Fruit fly (Drosophila melanogaster) whole organism, embryonic: ENCODE measurements around the gene Acbp6.

Experiments
- CG11723 ChIP-seq: fragments of 200-800 bp; sonication (Bioruptor generic); optimal IDR thresholded peaks from 2 replicates; lab custom pipeline; 2017; ENCODE audit warnings: missing biosample characterization, mild to moderate bottlenecking, missing genetic modification characterization
- CG14710 ChIP-seq: fragments of 200-800 bp; sonication (Bioruptor generic); optimal IDR thresholded peaks from 3 replicates; lab custom pipeline; 2019; ENCODE audit warnings: missing biosample characterization, mild to moderate bottlenecking, missing genetic modification characterization, moderate library complexity
- CG15479 ChIP-seq: fragments of 200-800 bp; sonication (Bioruptor generic); optimal IDR thresholded peaks from 3 replicates; lab custom pipeline; 2019; ENCODE audit warnings: missing biosample characterization, mild to moderate bottlenecking, missing genetic modification characterization, moderate library complexity
- CG17359 ChIP-seq: fragments of 200-800 bp; sonication (Bioruptor generic); optimal IDR thresholded peaks from 3 replicates; lab custom pipeline; 2018; ENCODE audit warnings: missing biosample characterization, mild to moderate bottlenecking, missing genetic modification characterization, moderate library complexity
- CG17912 ChIP-seq: fragments of 200-800 bp; sonication (Bioruptor generic); optimal IDR thresholded peaks from 2 replicates; lab custom pipeline; 2018; ENCODE audit warnings: missing biosample characterization, mild to moderate bottlenecking, missing genetic modification characterization
- CG3065 ChIP-seq: fragments of 200-800 bp; sonication (Bioruptor generic); optimal IDR thresholded peaks from 2 replicates; lab custom pipeline; 2016; ENCODE audit warnings: missing biosample characterization, missing genetic modification characterization
- CG32532 ChIP-seq: fragments of 200-800 bp; sonication (Bioruptor generic); IDR thresholded peaks from 2 replicates; pipeline ENCODE4 v1.3.6; 2022; ENCODE audit warnings: missing biosample characterization, missing genetic modification characterization
- CG33213 ChIP-seq: fragments of 200-800 bp; sonication (Bioruptor generic); optimal IDR thresholded peaks from 3 replicates; lab custom pipeline; 2016; ENCODE audit warnings: missing biosample characterization, missing genetic modification characterization
- CG34376 ChIP-seq: fragments of 200-800 bp; sonication (Bioruptor generic); optimal IDR thresholded peaks from 2 replicates; lab custom pipeline; 2018; ENCODE audit warnings: missing biosample characterization, mild to moderate bottlenecking, missing genetic modification characterization
- CG34422 ChIP-seq: fragments of 200-800 bp; sonication (Bioruptor generic); IDR thresholded peaks from 3 replicates; pipeline ENCODE4 v1.3.6; 2022; ENCODE audit warnings: missing biosample characterization, missing genetic modification characterization
- CG6654 ChIP-seq: fragments of 200-800 bp; sonication (Bioruptor generic); optimal IDR thresholded peaks from 2 replicates; lab custom pipeline; 2017; ENCODE audit warnings: missing biosample characterization, mild to moderate bottlenecking, missing genetic modification characterization
- CG6791 ChIP-seq: fragments of 200-800 bp; sonication (Bioruptor generic); IDR thresholded peaks from 3 replicates; pipeline ENCODE4 v1.3.6; 2022; ENCODE audit warnings: missing biosample characterization, missing genetic modification characterization; ENCODE audit not compliant: partially characterized antibody
- CG7372 ChIP-seq: fragments of 200-800 bp; sonication (Bioruptor generic); IDR thresholded peaks from 2 replicates; pipeline ENCODE4 v1.3.6; 2022; ENCODE audit warnings: missing biosample characterization, missing genetic modification characterization
- CG7839 ChIP-seq: fragments of 200-800 bp; sonication (Bioruptor generic); optimal IDR thresholded peaks from 3 replicates; lab custom pipeline; 2018; ENCODE audit warnings: missing biosample characterization, mild to moderate bottlenecking, missing genetic modification characterization, moderate library complexity
- CG8089 ChIP-seq: fragments of 200-800 bp; sonication (Bioruptor generic); optimal IDR thresholded peaks from 3 replicates; lab custom pipeline; 2016; ENCODE audit warnings: missing biosample characterization, missing genetic modification characterization
- CG8765 ChIP-seq: fragments of 200-800 bp; sonication (Bioruptor generic); IDR thresholded peaks from 2 replicates; pipeline ENCODE4 v1.3.6; 2022; ENCODE audit warnings: missing biosample characterization, missing genetic modification characterization
- CTCF ChIP-seq: fragments of 200-800 bp; sonication (Bioruptor generic); optimal IDR thresholded peaks from 2 replicates; lab custom pipeline; 2017; ENCODE audit warnings: missing biosample characterization, mild to moderate bottlenecking, missing genetic modification characterization, moderate library complexity
- Chrac-16 ChIP-seq: fragments of 200-800 bp; sonication (Bioruptor generic); optimal IDR thresholded peaks from 3 replicates; lab custom pipeline; 2016; ENCODE audit warnings: missing biosample characterization, missing genetic modification characterization
- CkIIα-i1 ChIP-seq: fragments of 200-800 bp; sonication (Bioruptor generic); IDR thresholded peaks from 2 replicates; pipeline ENCODE4 v1.3.6; 2022; ENCODE audit warnings: missing biosample characterization, missing genetic modification characterization
- Dbx ChIP-seq: fragments of 200-800 bp; sonication (Bioruptor generic); IDR thresholded peaks from 3 replicates; pipeline ENCODE4 v1.3.6; 2022; ENCODE audit warnings: missing biosample characterization, missing genetic modification characterization
- Dek ChIP-seq: fragments of 200-800 bp; sonication (Bioruptor generic); optimal IDR thresholded peaks from 3 replicates; lab custom pipeline; 2019; ENCODE audit warnings: missing biosample characterization, mild to moderate bottlenecking, missing genetic modification characterization, moderate library complexity
- Doc2 ChIP-seq: fragments of 200-800 bp; sonication (Bioruptor generic); IDR thresholded peaks from 2 replicates; pipeline ENCODE4 v1.3.6; 2022; ENCODE audit warnings: missing biosample characterization, missing genetic modification characterization
- Ets97D ChIP-seq: fragments of 200-800 bp; sonication (Bioruptor generic); optimal IDR thresholded peaks from 3 replicates; lab custom pipeline; 2016; ENCODE audit warnings: missing biosample characterization, missing genetic modification characterization
- HLH3B ChIP-seq: fragments of 200-800 bp; sonication (Bioruptor generic); IDR thresholded peaks from 2 replicates; pipeline ENCODE4 v1.3.6; 2022; ENCODE audit warnings: missing biosample characterization, missing genetic modification characterization
- HLHmδ ChIP-seq: fragments of 200-800 bp; sonication (Bioruptor generic); optimal IDR thresholded peaks from 2 replicates; lab custom pipeline; 2018; ENCODE audit warnings: missing biosample characterization, mild to moderate bottlenecking, missing genetic modification characterization, moderate library complexity
- HmgD ChIP-seq: fragments of 200-800 bp; sonication (Bioruptor generic); optimal IDR thresholded peaks from 3 replicates; lab custom pipeline; 2016; ENCODE audit warnings: missing biosample characterization, missing genetic modification characterization
- NK7.1 ChIP-seq: fragments of 200-800 bp; sonication (Bioruptor generic); optimal IDR thresholded peaks from 3 replicates; lab custom pipeline; 2016; ENCODE audit warnings: missing biosample characterization, missing genetic modification characterization
- Nf-YB ChIP-seq: fragments of 200-800 bp; sonication (Bioruptor generic); optimal IDR thresholded peaks from 3 replicates; lab custom pipeline; 2019; ENCODE audit warnings: missing biosample characterization, mild to moderate bottlenecking, missing genetic modification characterization, moderate library complexity
- Pdp1 ChIP-seq, 2 experiments: fragments of 200-800 bp; sonication (Bioruptor generic); optimal IDR thresholded peaks; 3 replicates each; lab custom pipeline; 2016; ENCODE audit warnings: missing biosample characterization in 2 of 2, missing genetic modification characterization in 2 of 2, mild to moderate bottlenecking in 1 of 2, moderate library complexity in 1 of 2
- Taf1 ChIP-seq: fragments of 200-800 bp; sonication (Bioruptor generic); IDR thresholded peaks from 2 replicates; pipeline ENCODE4 v1.3.6; 2022; ENCODE audit warnings: missing biosample characterization, missing genetic modification characterization
- Usf ChIP-seq: fragments of 200-800 bp; sonication (Bioruptor generic); optimal IDR thresholded peaks from 2 replicates; lab custom pipeline; 2017; ENCODE audit warnings: missing genotype, missing biosample characterization, missing genetic modification characterization
- ash1 ChIP-seq: fragments of 200-800 bp; sonication (Bioruptor generic); optimal IDR thresholded peaks from 2 replicates; lab custom pipeline; 2018; ENCODE audit warnings: missing biosample characterization, mild to moderate bottlenecking, missing genetic modification characterization
- caup ChIP-seq: fragments of 200-800 bp; sonication (Bioruptor generic); optimal IDR thresholded peaks from 3 replicates; lab custom pipeline; 2017; ENCODE audit warnings: missing biosample characterization, mild to moderate bottlenecking, missing genetic modification characterization, moderate library complexity; ENCODE audit not compliant: severe bottlenecking
- cg ChIP-seq: fragments of 200-800 bp; sonication (Bioruptor generic); optimal IDR thresholded peaks from 3 replicates; lab custom pipeline; 2019; ENCODE audit warnings: missing biosample characterization, mild to moderate bottlenecking, missing genetic modification characterization, moderate library complexity
- chm ChIP-seq: fragments of 200-800 bp; sonication (Bioruptor generic); IDR thresholded peaks from 2 replicates; pipeline ENCODE4 v1.3.6; 2022; ENCODE audit warnings: missing biosample characterization, missing genetic modification characterization
- croc ChIP-seq: fragments of 200-800 bp; sonication (Bioruptor generic); conservative IDR thresholded peaks from 3 replicates; pipeline ENCODE4 v1.3.6; 2022; ENCODE audit warnings: missing biosample characterization, missing genetic modification characterization
- en ChIP-seq: fragments of 200-800 bp; sonication (Bioruptor generic); optimal IDR thresholded peaks from 2 replicates; lab custom pipeline; 2016; ENCODE audit warnings: missing biosample characterization, missing genetic modification characterization
- esg ChIP-seq: fragments of 200-800 bp; sonication (Bioruptor generic); conservative IDR thresholded peaks from 2 replicates; pipeline ENCODE4 v1.3.6; 2022; ENCODE audit warnings: missing biosample characterization, missing genetic modification characterization
- fd3F ChIP-seq: fragments of 200-800 bp; sonication (Bioruptor generic); optimal IDR thresholded peaks from 2 replicates; lab custom pipeline; 2018; ENCODE audit warnings: missing biosample characterization, mild to moderate bottlenecking, missing genetic modification characterization, moderate library complexity
- gcm ChIP-seq: fragments of 200-800 bp; sonication (Bioruptor generic); optimal IDR thresholded peaks from 2 replicates; lab custom pipeline; 2019; ENCODE audit warnings: missing biosample characterization, mild to moderate bottlenecking, missing genetic modification characterization, moderate library complexity
- gt ChIP-seq: fragments of 200-800 bp; sonication (Bioruptor generic); IDR thresholded peaks from 2 replicates; pipeline ENCODE4 v1.3.6; 2022; ENCODE audit warnings: missing biosample characterization, missing genetic modification characterization
- ken ChIP-seq: fragments of 200-800 bp; sonication (Bioruptor generic); IDR thresholded peaks from 3 replicates; pipeline ENCODE4 v1.3.6; 2022; ENCODE audit warnings: missing biosample characterization, missing genetic modification characterization
- kni ChIP-seq: fragments of 200-800 bp; sonication (Bioruptor generic); optimal IDR thresholded peaks from 3 replicates; lab custom pipeline; 2017; ENCODE audit warnings: mild to moderate bottlenecking, missing biosample characterization, missing genetic modification reagents, missing genetic modification characterization
- luna ChIP-seq: fragments of 200-800 bp; sonication (Bioruptor generic); optimal IDR thresholded peaks from 2 replicates; lab custom pipeline; 2016; ENCODE audit warnings: missing biosample characterization, missing genetic modification characterization
- shn ChIP-seq: fragments of 200-800 bp; sonication (Bioruptor generic); optimal IDR thresholded peaks from 3 replicates; lab custom pipeline; 2016; ENCODE audit warnings: missing biosample characterization, missing genetic modification characterization
- toy ChIP-seq: fragments of 200-800 bp; sonication (Bioruptor generic); IDR thresholded peaks from 2 replicates; pipeline ENCODE4 v1.3.6; 2022; ENCODE audit warnings: missing biosample characterization, missing genetic modification characterization
- unpg ChIP-seq: fragments of 200-800 bp; sonication (Bioruptor generic); optimal IDR thresholded peaks from 3 replicates; lab custom pipeline; 2018; ENCODE audit warnings: missing biosample characterization, mild to moderate bottlenecking, missing genetic modification characterization, moderate library complexity
- vfl ChIP-seq: fragments of 200-800 bp; sonication (Bioruptor generic); optimal IDR thresholded peaks from 2 replicates; lab custom pipeline; 2016; ENCODE audit warnings: missing biosample characterization, missing genetic modification characterization
- wor ChIP-seq: fragments of 200-800 bp; sonication (Bioruptor generic); IDR thresholded peaks from 2 replicates; pipeline ENCODE4 v1.3.6; 2022; ENCODE audit warnings: missing biosample characterization, missing genetic modification characterization

The Acbp6 gene

DNA sequence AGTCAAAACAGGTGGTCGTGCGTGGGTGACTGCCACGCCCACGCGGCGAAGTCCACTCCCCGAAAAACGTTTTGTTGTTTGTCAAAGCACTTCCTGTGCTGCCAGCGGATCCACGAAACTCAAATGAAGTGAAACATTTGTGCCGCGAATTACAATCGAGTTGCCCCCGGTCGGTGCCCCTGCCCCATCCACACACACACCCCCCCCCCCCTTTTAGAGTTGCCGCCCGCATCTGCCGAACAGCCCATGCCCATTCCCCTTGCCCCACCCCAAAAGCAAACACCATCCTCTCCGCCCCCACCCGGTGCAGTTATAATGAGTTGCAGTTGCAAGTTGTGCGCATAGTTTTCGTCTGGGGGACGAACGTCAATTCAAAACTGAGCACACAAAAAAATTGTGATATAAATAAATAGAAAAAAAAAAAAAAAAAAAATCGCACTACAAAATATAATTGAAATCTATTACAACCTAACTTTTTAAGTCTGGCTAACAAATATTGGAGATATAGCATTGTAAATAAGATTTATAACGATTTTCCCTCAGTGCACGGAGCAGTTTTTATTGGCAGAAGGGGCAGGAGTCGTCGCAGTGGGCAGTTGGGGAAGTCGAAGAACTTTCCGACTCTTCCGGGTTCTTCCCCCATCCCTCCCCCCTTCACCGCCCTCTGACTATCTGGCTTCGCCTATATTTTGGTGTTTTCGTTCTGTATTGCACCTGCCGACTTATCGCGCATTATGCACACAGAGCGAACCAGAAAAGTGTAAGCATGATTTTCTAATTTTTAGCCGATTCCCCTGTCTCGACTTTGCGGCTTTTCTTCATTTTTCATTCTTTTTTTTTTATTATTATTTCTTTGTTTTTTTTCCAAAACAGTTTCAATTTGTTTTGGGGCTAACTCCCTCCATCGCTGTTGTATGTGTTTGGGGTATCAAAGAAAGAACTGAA lies 23.1 kb downstream of the Acbp6 start (continued):
- TF ChIP-seq CG3065 (GFP tag; lab: Kevin White, UChicago) (no peak), Chrac-16 (GFP tag; lab: Kevin White, UChicago) (peak; percentile 51), CG34376 (GFP tag; lab: Kevin White, UChicago) (no peak), chm (GFP tag; lab: Robert Waterston, UW) (peak; percentile 65; the same call in 1 of the 2 replicates), Nf-YB (GFP tag; lab: Kevin White, UChicago) (peak; percentile 9), vfl (GFP tag; lab: Kevin White, UChicago) (no peak), ken (GFP tag; lab: Robert Waterston, UW) (peak; percentile 75; the same call in 2 of the 3 replicates), CG33213 (no peak), Ets97D (GFP tag; lab: Kevin White, UChicago) (no peak), CG14710 (tag; lab: Kevin White, UChicago) (peak; percentile 72), gt (GFP tag; lab: Robert Waterston, UW) (no peak), CG8765 (GFP tag; lab: Robert Waterston, UW) (no peak), CG7839 (tag; lab: Kevin White, UChicago) (peak; percentile 64), Dek (tag; lab: Kevin White, UChicago) (no peak), Pdp1 (GFP tag; optimal IDR thresholded peaks at IDR 0.05; lab: Kevin White, UChicago) (peak; percentile 10 to 27), toy (GFP tag; lab: Robert Waterston, UW) (no peak), CG17359 (tag; lab: Kevin White, UChicago) (peak; percentile 61), CG15479 (GFP tag; lab: Kevin White, UChicago) (no peak), CG17912 (GFP tag; lab: Kevin White, UChicago) (no peak), HLHmδ (GFP tag; lab: Kevin White, UChicago) (no peak), fd3F (GFP tag; lab: Kevin White, UChicago) (no peak), CG34422 (GFP tag; lab: Robert Waterston, UW) (peak; percentile 69; the same call in 2 of the 3 replicates), gcm (peak; percentile 77), HmgD (GFP tag; lab: Kevin White, UChicago) (no peak), CG7372 (GFP tag; lab: Robert Waterston, UW) (no peak), Usf (GFP tag; lab: Kevin White, UChicago) (no peak), CTCF (GFP tag; lab: Kevin White, UChicago) (no peak), CkIIα-i1 (GFP tag; lab: Robert Waterston, UW) (no peak), NK7.1 (GFP tag; lab: Kevin White, UChicago) (no peak), Dbx (no peak), CG8089 (GFP tag; lab: Kevin White, UChicago) (no peak), kni (GFP tag; lab: Kevin White, UChicago) (peak; percentile 54), cg (GFP tag; lab: Kevin White, UChicago) (no peak), en (no peak), caup (no peak), CG6791 (no peak), CG6654 (no peak), unpg (GFP tag; lab: Kevin White, UChicago) (peak; percentile 46), Doc2 (GFP tag; lab: Robert Waterston, UW) (no peak), CG11723 (GFP tag; lab: Kevin White, UChicago) (no peak), CG32532 (GFP tag; lab: Robert Waterston, UW) (no peak), HLH3B (peak; percentile 66), wor (GFP tag; lab: Robert Waterston, UW) (peak; percentile 55; the same call in 1 of the 2 replicates), ash1 (GFP tag; lab: Kevin White, UChicago) (no peak), esg (GFP tag; lab: Robert Waterston, UW) (peak; percentile 39; the same call in 1 of the 2 replicates), croc (GFP tag; lab: Robert Waterston, UW) (peak; percentile 66), Taf1 (GFP tag; lab: Robert Waterston, UW) (no peak), shn (GFP tag; lab: Kevin White, UChicago) (no peak), luna (no peak)
